Fruit fly (Drosophila melanogaster) whole organism, embryonic: ENCODE results near the gene Prp5.

Experiments
- ATbp ChIP-seq: fragments of 200-800 bp; sonication (Bioruptor generic); optimal IDR thresholded peaks from 2 replicates; lab custom pipeline; 2017; ENCODE audit warnings: missing biosample characterization, mild to moderate bottlenecking, missing genetic modification characterization, missing genetic modification reagents
- CG10267 ChIP-seq: fragments of 200-800 bp; sonication (Bioruptor generic); optimal IDR thresholded peaks from 2 replicates; lab custom pipeline; 2018; ENCODE audit warnings: missing biosample characterization, mild to moderate bottlenecking, missing genetic modification characterization, moderate library complexity
- CG10979 ChIP-seq: fragments of 200-800 bp; sonication (Bioruptor generic); optimal IDR thresholded peaks from 2 replicates; lab custom pipeline; 2018; ENCODE audit warnings: missing biosample characterization, mild to moderate bottlenecking, missing genetic modification characterization, moderate library complexity
- CG11456 ChIP-seq: fragments of 200-800 bp; sonication (Bioruptor generic); IDR thresholded peaks from 3 replicates; pipeline ENCODE4 v1.3.6; 2022; ENCODE audit warnings: missing biosample characterization, missing genetic modification characterization
- CG13287 ChIP-seq: fragments of 200-800 bp; sonication (Bioruptor generic); IDR thresholded peaks from 2 replicates; pipeline ENCODE4 v1.3.6; 2022; ENCODE audit warnings: missing biosample characterization, missing genetic modification characterization; ENCODE audit not compliant: partially characterized antibody
- CG13424 ChIP-seq: fragments of 200-800 bp; sonication (Bioruptor generic); optimal IDR thresholded peaks from 2 replicates; lab custom pipeline; 2019; ENCODE audit warnings: missing biosample characterization, mild to moderate bottlenecking, missing genetic modification characterization, moderate library complexity
- CG14014 ChIP-seq: fragments of 200-800 bp; sonication (Bioruptor generic); IDR thresholded peaks from 2 replicates; pipeline ENCODE4 v1.3.6; 2022; ENCODE audit warnings: missing biosample characterization, missing genetic modification characterization
- CG14860 ChIP-seq: fragments of 200-800 bp; sonication (Bioruptor generic); IDR thresholded peaks from 3 replicates; pipeline ENCODE4 v1.3.6; 2022; ENCODE audit warnings: missing biosample characterization, missing genetic modification characterization; ENCODE audit not compliant: partially characterized antibody
- CG15696 ChIP-seq: fragments of 200-800 bp; sonication (Bioruptor generic); optimal IDR thresholded peaks from 2 replicates; lab custom pipeline; 2019; ENCODE audit warnings: missing biosample characterization, mild to moderate bottlenecking, missing genetic modification characterization, moderate library complexity
- CG1647 ChIP-seq: fragments of 200-800 bp; sonication (Bioruptor generic); optimal IDR thresholded peaks from 3 replicates; lab custom pipeline; 2016; ENCODE audit warnings: missing biosample characterization, missing genetic modification characterization
- CG1832 ChIP-seq: fragments of 200-800 bp; sonication (Bioruptor generic); optimal IDR thresholded peaks from 2 replicates; lab custom pipeline; 2017; ENCODE audit warnings: missing biosample characterization, mild to moderate bottlenecking, missing genetic modification characterization, inconsistent platforms
- CG30403 ChIP-seq: fragments of 200-800 bp; sonication (Bioruptor generic); optimal IDR thresholded peaks from 3 replicates; lab custom pipeline; 2016; ENCODE audit warnings: missing biosample characterization, missing genetic modification characterization
- CG31441 ChIP-seq: fragments of 200-800 bp; sonication (Bioruptor generic); IDR thresholded peaks from 2 replicates; pipeline ENCODE4 v1.3.6; 2022; ENCODE audit warnings: missing biosample characterization, missing genetic modification characterization
- CG32772 ChIP-seq: fragments of 200-800 bp; sonication (Bioruptor generic); IDR thresholded peaks from 2 replicates; pipeline ENCODE4 v1.3.6; 2022; ENCODE audit warnings: missing biosample characterization, missing genetic modification characterization
- CG6683 ChIP-seq: fragments of 200-800 bp; sonication (Bioruptor generic); optimal IDR thresholded peaks from 2 replicates; lab custom pipeline; 2017; ENCODE audit warnings: missing biosample characterization, mild to moderate bottlenecking, missing genetic modification characterization, missing genetic modification reagents
- CG6765 ChIP-seq: fragments of 200-800 bp; sonication (Bioruptor generic); optimal IDR thresholded peaks from 3 replicates; lab custom pipeline; 2017; ENCODE audit warnings: missing biosample characterization, mild to moderate bottlenecking, missing genetic modification characterization
- CG7271 ChIP-seq: fragments of 200-800 bp; sonication (Bioruptor generic); optimal IDR thresholded peaks from 2 replicates; lab custom pipeline; 2018; ENCODE audit warnings: missing biosample characterization, mild to moderate bottlenecking, missing genetic modification characterization, moderate library complexity
- CG8388 ChIP-seq: fragments of 200-800 bp; sonication (Bioruptor generic); optimal IDR thresholded peaks from 2 replicates; lab custom pipeline; 2019; ENCODE audit warnings: missing biosample characterization, mild to moderate bottlenecking, missing genetic modification characterization, moderate library complexity
- CG8478 ChIP-seq: fragments of >200 bp; optimal IDR thresholded peaks from 2 replicates; lab custom pipeline; 2018
- CG8924 ChIP-seq: fragments of 200-800 bp; optimal IDR thresholded peaks from 3 replicates; lab custom pipeline; 2019; ENCODE audit warnings: missing biosample characterization, mild to moderate bottlenecking, missing genetic modification characterization, moderate library complexity
- D ChIP-seq, 2 experiments: fragments of 200-800 bp in 1 of 2; fragments of >200 bp in 1 of 2; sonication (Bioruptor generic) in 1 of 2; optimal IDR thresholded peaks; 2 replicates in 1 of 2; 3 replicates in 1 of 2; lab custom pipeline; 2017; ENCODE audit warnings: mild to moderate bottlenecking in 1 of 2, missing biosample characterization in 1 of 2, missing genetic modification characterization in 1 of 2, missing genetic modification reagents in 1 of 2
- Dp ChIP-seq: fragments of 200-800 bp; sonication (Bioruptor generic); optimal IDR thresholded peaks from 2 replicates; lab custom pipeline; 2018; ENCODE audit warnings: missing biosample characterization, mild to moderate bottlenecking, missing genetic modification characterization, moderate library complexity
- Nf-YB ChIP-seq: fragments of 200-800 bp; sonication (Bioruptor generic); optimal IDR thresholded peaks from 3 replicates; lab custom pipeline; 2019; ENCODE audit warnings: missing biosample characterization, mild to moderate bottlenecking, missing genetic modification characterization, moderate library complexity
- Side ChIP-seq: fragments of 200-800 bp; sonication (Bioruptor generic); optimal IDR thresholded peaks from 2 replicates; lab custom pipeline; 2016; ENCODE audit warnings: missing biosample characterization, missing genetic modification characterization
- Sox100B ChIP-seq: fragments of 200-800 bp; sonication (Bioruptor generic); optimal IDR thresholded peaks from 3 replicates; lab custom pipeline; 2018; ENCODE audit warnings: missing biosample characterization, mild to moderate bottlenecking, missing genetic modification characterization
- Ssrp ChIP-seq: fragments of 200-800 bp; sonication (Bioruptor generic); optimal IDR thresholded peaks from 2 replicates; lab custom pipeline; 2018; ENCODE audit warnings: missing biosample characterization, mild to moderate bottlenecking, missing genetic modification characterization, moderate library complexity
- bigmax ChIP-seq: fragments of 200-800 bp; sonication (Bioruptor generic); optimal IDR thresholded peaks from 2 replicates; lab custom pipeline; 2018; ENCODE audit warnings: missing biosample characterization, mild to moderate bottlenecking, missing genetic modification characterization
- bsh ChIP-seq, 2 experiments: fragments of 200-800 bp; sonication (Bioruptor generic); optimal IDR thresholded peaks; 2 replicates each; lab custom pipeline; 2017 to 2018; ENCODE audit warnings: mild to moderate bottlenecking in 2 of 2, missing biosample characterization in 2 of 2, missing genetic modification characterization in 2 of 2, moderate library complexity in 1 of 2
- dati ChIP-seq: fragments of 200-800 bp; sonication (Bioruptor generic); IDR thresholded peaks from 2 replicates; pipeline ENCODE4 v1.3.6; 2022; ENCODE audit warnings: missing biosample characterization, missing genetic modification characterization
- dmrt11E ChIP-seq: fragments of 200-800 bp; sonication (Bioruptor generic); optimal IDR thresholded peaks from 3 replicates; lab custom pipeline; 2018; ENCODE audit warnings: missing biosample characterization, mild to moderate bottlenecking, missing genetic modification characterization, moderate library complexity
- fd96Cb ChIP-seq: fragments of 200-800 bp; sonication (Bioruptor generic); optimal IDR thresholded peaks from 2 replicates; lab custom pipeline; 2018; ENCODE audit warnings: missing biosample characterization, mild to moderate bottlenecking, missing genetic modification characterization, moderate library complexity
- ftz-f1 ChIP-seq: fragments of 200-800 bp; sonication (Bioruptor generic); optimal IDR thresholded peaks from 2 replicates; lab custom pipeline; 2016; ENCODE audit warnings: missing biosample characterization, missing genetic modification characterization
- gce ChIP-seq: fragments of 200-800 bp; sonication (Bioruptor generic); IDR thresholded peaks from 3 replicates; pipeline ENCODE4 v1.3.6; 2022; ENCODE audit warnings: missing biosample characterization, missing genetic modification characterization
- hth ChIP-seq: fragments of >200 bp; optimal IDR thresholded peaks from 2 replicates; lab custom pipeline; 2017; ENCODE audit warnings: inconsistent platforms
- kni ChIP-seq: fragments of 200-800 bp; sonication (Bioruptor generic); optimal IDR thresholded peaks from 3 replicates; lab custom pipeline; 2017; ENCODE audit warnings: mild to moderate bottlenecking, missing biosample characterization, missing genetic modification reagents, missing genetic modification characterization
- lmd ChIP-seq: fragments of 200-800 bp; sonication (Bioruptor generic); IDR thresholded peaks from 2 replicates; pipeline ENCODE4 v1.3.6; 2022; ENCODE audit warnings: missing biosample characterization, missing genetic modification characterization
- nmo ChIP-seq: fragments of 200-800 bp; sonication (Bioruptor generic); optimal IDR thresholded peaks from 2 replicates; lab custom pipeline; 2018; ENCODE audit warnings: missing biosample characterization, mild to moderate bottlenecking, missing genetic modification characterization, moderate library complexity
- pros ChIP-seq: fragments of 200-800 bp; sonication (Bioruptor generic); optimal IDR thresholded peaks from 3 replicates; lab custom pipeline; 2019; ENCODE audit warnings: missing biosample characterization, mild to moderate bottlenecking, missing genetic modification characterization, moderate library complexity
- row ChIP-seq: fragments of 200-800 bp; sonication (Bioruptor generic); IDR thresholded peaks from 3 replicates; pipeline ENCODE4 v1.3.6; 2022; ENCODE audit warnings: missing biosample characterization, missing genetic modification characterization
- salm ChIP-seq: fragments of 200-800 bp; sonication (Bioruptor generic); optimal IDR thresholded peaks from 2 replicates; lab custom pipeline; 2018; ENCODE audit warnings: missing biosample characterization, mild to moderate bottlenecking, missing genetic modification characterization
- scrt ChIP-seq: fragments of 200-800 bp; sonication (Bioruptor generic); optimal IDR thresholded peaks from 2 replicates; lab custom pipeline; 2018; ENCODE audit warnings: missing biosample characterization, mild to moderate bottlenecking, missing genetic modification characterization, moderate library complexity
- seq ChIP-seq: fragments of 200-800 bp; sonication (Bioruptor generic); IDR thresholded peaks from 2 replicates; pipeline ENCODE4 v1.3.6; 2022; ENCODE audit warnings: missing biosample characterization, missing genetic modification characterization
- slbo ChIP-seq: fragments of 200-800 bp; sonication (Bioruptor generic); IDR thresholded peaks from 2 replicates; pipeline ENCODE4 v1.3.6; 2022; ENCODE audit warnings: missing biosample characterization, missing genetic modification characterization
- sr ChIP-seq: fragments of 200-800 bp; sonication (Bioruptor generic); IDR thresholded peaks from 3 replicates; pipeline ENCODE4 v1.3.6; 2022; ENCODE audit warnings: missing biosample characterization, missing genetic modification characterization
- ssp ChIP-seq: fragments of 200-800 bp; sonication (Bioruptor generic); IDR thresholded peaks from 2 replicates; pipeline ENCODE4 v1.3.6; 2022; ENCODE audit warnings: missing biosample characterization, missing genetic modification characterization
- vfl ChIP-seq: fragments of 200-800 bp; sonication (Bioruptor generic); optimal IDR thresholded peaks from 2 replicates; lab custom pipeline; 2016; ENCODE audit warnings: missing biosample characterization, missing genetic modification characterization

The Prp5 gene

dm6 chrX:15356410-15356809 lies 11.4 kb downstream of the Prp5 start (continued):
- TF ChIP-seq CG32772 (GFP tag; lab: Robert Waterston, UW) = no peak
- no peak for TF ChIP-seq CG7271 (tag; lab: Kevin White, UChicago)
- peak; percentile 87 for TF ChIP-seq CG8478 (lab: Kevin White, UChicago)
- TF ChIP-seq Dp (GFP tag; lab: Kevin White, UChicago) = no peak
- no peak for TF ChIP-seq CG10979 (tag; lab: Kevin White, UChicago)
- TF ChIP-seq pros (GFP tag; lab: Kevin White, UChicago) = no peak
- TF ChIP-seq Sox100B (GFP tag; lab: Kevin White, UChicago) = no peak
- TF ChIP-seq CG1832 (GFP tag; lab: Kevin White, UChicago) = peak; percentile 96
- no peak for TF ChIP-seq CG13424 (tag; lab: Kevin White, UChicago)
- no peak for TF ChIP-seq salm (tag; lab: Kevin White, UChicago)
- no peak for TF ChIP-seq dati (GFP tag; lab: Robert Waterston, UW)
- TF ChIP-seq CG1647 (GFP tag; lab: Kevin White, UChicago) = no peak
- no peak for TF ChIP-seq Ssrp (tag; lab: Kevin White, UChicago)
- TF ChIP-seq gce (GFP tag; lab: Robert Waterston, UW) = no peak
- TF ChIP-seq lmd (GFP tag; lab: Robert Waterston, UW) = no peak
- peak; percentile 95 for TF ChIP-seq Nf-YB (GFP tag; lab: Kevin White, UChicago)
- TF ChIP-seq Side (GFP tag; lab: Kevin White, UChicago) = no peak
- TF ChIP-seq bsh (GFP tag; optimal IDR thresholded peaks at IDR 0.05; lab: Kevin White, UChicago) = no peak
- TF ChIP-seq CG15696 (tag; lab: Kevin White, UChicago) = no peak
- peak; percentile 19 for TF ChIP-seq CG8924
- TF ChIP-seq seq (GFP tag; lab: Robert Waterston, UW) = 0 out of 2 replicates have a peak, but pooled peaks have one; percentile 47
- TF ChIP-seq CG14014 (GFP tag; lab: Robert Waterston, UW) = no peak
- no peak for TF ChIP-seq kni (GFP tag; lab: Kevin White, UChicago)
- TF ChIP-seq hth (lab: Kevin White, UChicago) = no peak
- no peak for TF ChIP-seq CG11456 (GFP tag; lab: Robert Waterston, UW)
- TF ChIP-seq, all 482 proteins: peak for 20

dm6 chrX:15360961-15361360 lies 16.0 kb downstream of the Prp5 start, which contains the start of gene Pp1-13C:
Pp1-13C (minus strand) TSS chrX:15361061.
- TF ChIP-seq ssp (GFP tag; lab: Robert Waterston, UW) = no peak
- no peak for TF ChIP-seq CG6683
- TF ChIP-seq vfl (GFP tag; lab: Kevin White, UChicago) = no peak
- no peak for TF ChIP-seq CG14860 (GFP tag; lab: Robert Waterston, UW)
- no peak for TF ChIP-seq bigmax (GFP tag; lab: Kevin White, UChicago)
- TF ChIP-seq ftz-f1 (GFP tag; lab: Kevin White, UChicago) = no peak
- TF ChIP-seq D (optimal IDR thresholded peaks at IDR 0.05; lab: Kevin White, UChicago) = no peak
- TF ChIP-seq D (GFP tag; optimal IDR thresholded peaks at IDR 0.05; lab: Kevin White, UChicago) = no peak
- TF ChIP-seq scrt (GFP tag; lab: Kevin White, UChicago) = no peak
- TF ChIP-seq, all 482 proteins: peak for 0

- TF ChIP-seq fd96Cb (tag; lab: Kevin White, UChicago) (peak; percentile 27), nmo (peak; percentile 48), CG6765 (GFP tag; lab: Kevin White, UChicago) (no peak), ATbp (GFP tag; lab: Kevin White, UChicago) (peak; percentile 9), bsh (GFP tag; optimal IDR thresholded peaks at IDR 0.05; lab: Kevin White, UChicago) (peak in 1 of 2 experiments; percentile 8), CG8388 (GFP tag; lab: Kevin White, UChicago) (peak; percentile 12), dmrt11E (tag; lab: Kevin White, UChicago) (peak; percentile 11), slbo (GFP tag; lab: Robert Waterston, UW) (peak; percentile 17; the same call in 1 of the 2 replicates), Sox100B (GFP tag; lab: Kevin White, UChicago) (peak; percentile 42), CG13287 (no peak), D (optimal IDR thresholded peaks at IDR 0.05; lab: Kevin White, UChicago) (no peak), D (GFP tag; optimal IDR thresholded peaks at IDR 0.05; lab: Kevin White, UChicago) (peak; percentile 22), CG10979 (tag; lab: Kevin White, UChicago) (peak; percentile 54), CG30403 (GFP tag; lab: Kevin White, UChicago) (peak; percentile 3), row (GFP tag; lab: Robert Waterston, UW) (0 out of 3 replicates have a peak, but pooled peaks have one; percentile 21), sr (GFP tag; lab: Robert Waterston, UW) (no peak), CG31441 (GFP tag; lab: Robert Waterston, UW) (0 out of 2 replicates have a peak, but pooled peaks have one; percentile 12), CG10267 (peak; percentile 24)
Observed at dm6 chrX:15363649-15364048, 18.7 kb downstream of the Prp5 start.
